Fruit fly (Drosophila melanogaster) whole organism, embryonic: Measurements from ENCODE around the gene CG34338.

Experiments
- Atf-2 ChIP-seq: fragments of 200-800 bp; sonication (Bioruptor generic); optimal IDR thresholded peaks from 2 replicates; lab custom pipeline; 2016; ENCODE audit warnings: missing biosample characterization, missing genetic modification characterization
- Awh ChIP-seq: fragments of 200-800 bp; sonication (Bioruptor generic); IDR thresholded peaks from 2 replicates; pipeline ENCODE4, ENCODE4 v1.3.6; 2022; ENCODE audit warnings: missing biosample characterization, missing genetic modification characterization
- CG11085 ChIP-seq: fragments of 200-800 bp; sonication (Bioruptor generic); IDR thresholded peaks from 2 replicates; pipeline ENCODE4 v1.3.6; 2022; ENCODE audit warnings: missing biosample characterization, missing genetic modification characterization
- CG11093 ChIP-seq: fragments of 200-800 bp; sonication (Bioruptor generic); IDR thresholded peaks from 3 replicates; pipeline ENCODE4 v1.3.6; 2022; ENCODE audit warnings: missing biosample characterization, missing genetic modification characterization
- CG12744 ChIP-seq: fragments of 200-800 bp; sonication (Bioruptor generic); optimal IDR thresholded peaks from 2 replicates; lab custom pipeline; 2016; ENCODE audit warnings: missing biosample characterization, missing genetic modification characterization
- CG15514 ChIP-seq: fragments of 200-800 bp; sonication (Bioruptor generic); optimal IDR thresholded peaks from 3 replicates; lab custom pipeline; 2017; ENCODE audit warnings: missing biosample characterization, missing genetic modification characterization, mild to moderate bottlenecking, moderate library complexity, missing genetic modification reagents
- CG2199 ChIP-seq: fragments of 200-800 bp; sonication (Bioruptor generic); IDR thresholded peaks from 3 replicates; pipeline ENCODE4 v1.3.6; 2022; ENCODE audit warnings: missing biosample characterization, missing genetic modification characterization
- CG30403 ChIP-seq: fragments of 200-800 bp; sonication (Bioruptor generic); optimal IDR thresholded peaks from 3 replicates; lab custom pipeline; 2016; ENCODE audit warnings: missing biosample characterization, missing genetic modification characterization
- CG30431 ChIP-seq: fragments of 200-800 bp; sonication (Bioruptor generic); optimal IDR thresholded peaks from 2 replicates; lab custom pipeline; 2017; ENCODE audit warnings: missing biosample characterization, missing genetic modification characterization
- CG33213 ChIP-seq: fragments of 200-800 bp; sonication (Bioruptor generic); optimal IDR thresholded peaks from 3 replicates; lab custom pipeline; 2016; ENCODE audit warnings: missing biosample characterization, missing genetic modification characterization
- CG34376 ChIP-seq: fragments of 200-800 bp; sonication (Bioruptor generic); optimal IDR thresholded peaks from 2 replicates; lab custom pipeline; 2018; ENCODE audit warnings: missing biosample characterization, mild to moderate bottlenecking, missing genetic modification characterization
- CG4360 ChIP-seq: fragments of 200-800 bp; sonication (Bioruptor generic); IDR thresholded peaks from 2 replicates; pipeline ENCODE4 v1.3.6; 2022; ENCODE audit warnings: missing biosample characterization, missing genetic modification characterization
- CG4617 ChIP-seq: fragments of 200-800 bp; sonication (Bioruptor generic); optimal IDR thresholded peaks from 3 replicates; lab custom pipeline; 2016; ENCODE audit warnings: missing biosample characterization, missing genetic modification characterization, borderline replicate concordance
- CG7928 ChIP-seq: fragments of 200-800 bp; sonication (Bioruptor generic); optimal IDR thresholded peaks from 2 replicates; lab custom pipeline; 2017; ENCODE audit warnings: missing biosample characterization, mild to moderate bottlenecking, missing genetic modification characterization
- CTCF ChIP-seq: fragments of 200-800 bp; sonication (Bioruptor generic); optimal IDR thresholded peaks from 2 replicates; lab custom pipeline; 2017; ENCODE audit warnings: missing biosample characterization, mild to moderate bottlenecking, missing genetic modification characterization, moderate library complexity
- CkIIα-i1 ChIP-seq: fragments of 200-800 bp; sonication (Bioruptor generic); IDR thresholded peaks from 2 replicates; pipeline ENCODE4 v1.3.6; 2022; ENCODE audit warnings: missing biosample characterization, missing genetic modification characterization
- Dfd ChIP-seq, 2 experiments: fragments of >200 bp; optimal IDR thresholded peaks; 2 replicates each; lab custom pipeline; 2017; ENCODE audit warnings: missing biosample characterization in 2 of 2, missing genetic modification characterization in 2 of 2
- Dip2 ChIP-seq: fragments of 200-800 bp; sonication (Bioruptor generic); IDR thresholded peaks from 2 replicates; pipeline ENCODE4 v1.3.6; 2022; ENCODE audit warnings: missing biosample characterization, missing genetic modification characterization
- Doc2 ChIP-seq: fragments of 200-800 bp; sonication (Bioruptor generic); IDR thresholded peaks from 2 replicates; pipeline ENCODE4 v1.3.6; 2022; ENCODE audit warnings: missing biosample characterization, missing genetic modification characterization
- Hand ChIP-seq: fragments of 200-800 bp; sonication (Bioruptor generic); optimal IDR thresholded peaks from 2 replicates; lab custom pipeline; 2017; ENCODE audit warnings: mild to moderate bottlenecking, missing biosample characterization, missing genetic modification reagents, missing genetic modification characterization
- Hr39 ChIP-seq: fragments of >200 bp; optimal IDR thresholded peaks from 2 replicates; lab custom pipeline; 2017
- Jarid2 ChIP-seq: fragments of 200-800 bp; sonication (Bioruptor generic); optimal IDR thresholded peaks from 3 replicates; lab custom pipeline; 2017; ENCODE audit warnings: mild to moderate bottlenecking, missing biosample characterization, missing genetic modification reagents, missing genetic modification characterization
- MESR4 ChIP-seq: fragments of 200-800 bp; sonication (Bioruptor generic); optimal IDR thresholded peaks from 2 replicates; lab custom pipeline; 2018; ENCODE audit warnings: missing biosample characterization, mild to moderate bottlenecking, missing genetic modification characterization, moderate library complexity
- Opbp ChIP-seq: fragments of 200-800 bp; sonication (Bioruptor generic); IDR thresholded peaks from 3 replicates; pipeline ENCODE4 v1.3.6; 2022; ENCODE audit warnings: missing biosample characterization, missing genetic modification characterization; ENCODE audit not compliant: partially characterized antibody
- Rfx ChIP-seq: fragments of 200-800 bp; sonication (Bioruptor generic); IDR thresholded peaks from 2 replicates; pipeline ENCODE4 v1.3.6; 2022; ENCODE audit warnings: missing biosample characterization, missing genetic modification characterization
- Sox102F ChIP-seq: fragments of 200-800 bp; sonication (Bioruptor generic); optimal IDR thresholded peaks from 2 replicates; lab custom pipeline; 2018; ENCODE audit warnings: missing biosample characterization, mild to moderate bottlenecking, missing genetic modification characterization, moderate library complexity
- al ChIP-seq: fragments of 200-800 bp; sonication (Bioruptor generic); IDR thresholded peaks from 2 replicates; pipeline ENCODE4 v1.3.6; 2022; ENCODE audit warnings: missing biosample characterization, missing genetic modification characterization
- amos ChIP-seq: fragments of 200-800 bp; sonication (Bioruptor generic); IDR thresholded peaks from 2 replicates; pipeline ENCODE4 v1.3.6; 2022; ENCODE audit warnings: missing biosample characterization, missing genetic modification characterization; ENCODE audit not compliant: partially characterized antibody
- emc ChIP-seq: fragments of 200-800 bp; sonication (Bioruptor generic); optimal IDR thresholded peaks from 2 replicates; lab custom pipeline; 2016; ENCODE audit warnings: missing biosample characterization, missing genetic modification characterization
- ind ChIP-seq: fragments of 200-800 bp; sonication (Bioruptor generic); optimal IDR thresholded peaks from 3 replicates; lab custom pipeline; 2016; ENCODE audit warnings: missing biosample characterization, missing genetic modification characterization
- maf-S ChIP-seq: fragments of 200-800 bp; sonication (Bioruptor generic); optimal IDR thresholded peaks from 2 replicates; lab custom pipeline; 2016; ENCODE audit warnings: missing biosample characterization, missing genetic modification characterization
- nerfin-1 ChIP-seq: fragments of 200-800 bp; sonication (Bioruptor generic); optimal IDR thresholded peaks from 3 replicates; lab custom pipeline; 2019; ENCODE audit warnings: missing biosample characterization, mild to moderate bottlenecking, missing genetic modification characterization, moderate library complexity
- row ChIP-seq: fragments of 200-800 bp; sonication (Bioruptor generic); IDR thresholded peaks from 3 replicates; pipeline ENCODE4 v1.3.6; 2022; ENCODE audit warnings: missing biosample characterization, missing genetic modification characterization
- zf30C ChIP-seq: fragments of 200-800 bp; sonication (Bioruptor generic); optimal IDR thresholded peaks from 3 replicates; lab custom pipeline; 2018; ENCODE audit warnings: missing biosample characterization, mild to moderate bottlenecking, missing genetic modification characterization

CG34338 gene

DNA sequence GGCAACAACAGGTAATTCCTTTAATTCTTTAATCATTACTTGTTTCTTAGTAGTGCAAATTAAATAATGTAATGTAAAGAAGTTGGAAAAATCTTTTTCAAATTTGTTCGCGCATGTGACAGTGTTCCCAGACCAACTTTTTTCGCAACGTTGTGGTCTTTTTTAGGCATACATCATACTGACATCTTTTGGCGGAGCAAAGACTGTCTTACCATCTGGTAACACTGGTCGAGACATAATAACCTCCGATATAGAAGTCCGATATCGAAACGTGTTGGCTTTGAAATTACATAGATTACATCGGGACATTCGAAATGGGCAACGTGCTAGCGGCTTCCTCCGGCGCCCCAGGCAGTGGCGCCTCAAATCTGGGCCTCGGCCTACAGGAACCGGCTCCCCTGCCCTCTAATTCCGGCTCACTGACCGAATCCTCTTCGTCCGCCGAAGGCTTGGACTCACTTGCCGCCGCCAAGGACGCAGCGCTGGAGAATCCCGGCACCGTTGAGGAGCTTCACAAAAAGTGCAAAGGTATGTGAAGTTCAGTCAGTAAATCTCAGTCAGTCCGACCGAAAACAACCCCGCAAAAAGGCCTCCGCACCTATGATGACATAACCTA is 31.3 kb upstream of the CG34338 start (continued):
- TF ChIP-seq nerfin-1, result peak; percentile 17
- TF ChIP-seq Atf-2 (GFP tag; lab: Kevin White, UChicago), result no peak
- peak; percentile 71 for TF ChIP-seq MESR4 (GFP tag; lab: Kevin White, UChicago)
- TF ChIP-seq, all 482 proteins: peak for 62

DNA sequence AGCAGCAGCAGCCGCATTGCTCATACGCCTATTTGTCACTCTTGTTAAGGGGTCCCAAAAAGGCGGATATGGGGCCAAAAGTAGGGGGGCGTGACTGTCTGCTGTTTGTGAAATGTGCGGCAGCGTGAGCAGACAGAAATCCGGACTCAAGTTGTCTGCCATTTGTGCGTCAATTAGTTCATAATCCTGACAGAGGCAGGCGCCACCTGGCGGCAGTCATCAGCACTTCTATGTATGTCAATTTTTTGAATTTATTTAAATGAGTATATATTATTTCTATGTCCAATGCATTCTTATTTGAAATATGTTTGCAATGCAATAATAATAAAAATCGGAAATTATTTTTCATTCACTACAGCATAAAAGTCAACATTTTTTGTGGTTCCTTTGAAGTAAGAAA is 24.5 kb upstream of the CG34338 start:
- TF ChIP-seq CG34376 (GFP tag; lab: Kevin White, UChicago) (no peak), CTCF (GFP tag; lab: Kevin White, UChicago) (peak; percentile 66)

DNA sequence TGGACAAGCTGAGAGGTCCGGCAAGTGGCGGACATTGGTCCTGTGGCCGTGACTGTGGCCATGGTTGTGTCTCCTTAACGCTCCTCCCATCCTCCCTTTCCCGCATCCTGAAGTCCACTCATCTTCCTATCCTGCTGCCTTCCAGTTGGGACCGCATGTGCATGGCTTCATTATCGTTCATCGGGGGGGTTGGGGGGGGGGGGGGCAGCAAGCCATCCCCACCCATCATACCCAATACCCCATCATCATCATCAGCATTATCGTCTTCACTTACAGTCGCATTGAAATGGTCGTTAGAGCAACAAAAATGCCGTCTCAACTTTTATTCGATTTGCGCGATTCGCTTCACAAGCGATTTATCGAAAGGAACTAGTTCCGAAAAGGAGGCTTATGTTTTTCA is 22.2 kb upstream of the CG34338 start:
- TF ChIP-seq CG7928 (GFP tag; lab: Kevin White, UChicago), result no peak
- TF ChIP-seq CG15514, result peak; percentile 74
- 0 out of 3 replicates have a peak, but pooled peaks have one; percentile 1 for TF ChIP-seq row (GFP tag; lab: Robert Waterston, UW)
- no peak for TF ChIP-seq Doc2 (GFP tag; lab: Robert Waterston, UW)
- TF ChIP-seq Awh, result no peak
- no peak for TF ChIP-seq Dfd (GFP tag; optimal IDR thresholded peaks at IDR 0.05; lab: Kevin White, UChicago)
- no peak for TF ChIP-seq Rfx
- peak; percentile 84 for TF ChIP-seq Hr39 (lab: Kevin White, UChicago)

DNA sequence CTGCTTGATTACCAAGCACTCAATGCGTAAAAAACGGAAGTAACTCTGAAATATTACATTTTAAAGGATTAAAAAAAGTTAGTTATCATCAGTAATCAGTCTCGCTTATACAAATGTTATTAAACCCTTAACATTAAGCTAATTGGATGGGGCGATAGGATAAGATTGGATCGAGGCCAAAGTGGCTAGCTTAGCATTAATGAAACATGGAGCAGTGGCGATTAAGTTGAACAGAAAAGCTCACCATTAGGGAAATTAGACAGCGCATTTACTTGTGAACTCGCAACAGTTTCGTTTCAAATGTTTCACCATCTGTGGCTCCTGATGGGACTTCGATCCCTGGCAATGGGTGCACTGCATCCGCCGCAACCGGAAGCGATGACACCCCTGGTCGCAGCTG is 3.9 kb upstream of the CG34338 start, which contains the start of gene Ir7a:
TSS of gene Ir7a (plus strand) at position 301 of the 400 bp plus-strand sequence.
- TF ChIP-seq emc (GFP tag; lab: Kevin White, UChicago), result no peak
- no peak for TF ChIP-seq Opbp (GFP tag; lab: Robert Waterston, UW)
- no peak for TF ChIP-seq CG12744
- TF ChIP-seq Hand (GFP tag; lab: Kevin White, UChicago), result no peak
- no peak for TF ChIP-seq al (GFP tag; lab: Robert Waterston, UW)
- TF ChIP-seq Jarid2 (GFP tag; lab: Kevin White, UChicago), result no peak
- no peak for TF ChIP-seq ind (GFP tag; lab: Kevin White, UChicago)
- no peak for TF ChIP-seq CG33213 (GFP tag; lab: Kevin White, UChicago)
- no peak for TF ChIP-seq CG30431 (GFP tag; lab: Kevin White, UChicago)
- no peak for TF ChIP-seq Sox102F (GFP tag; lab: Kevin White, UChicago)
- no peak for TF ChIP-seq CkIIα-i1 (GFP tag; lab: Robert Waterston, UW)

DNA sequence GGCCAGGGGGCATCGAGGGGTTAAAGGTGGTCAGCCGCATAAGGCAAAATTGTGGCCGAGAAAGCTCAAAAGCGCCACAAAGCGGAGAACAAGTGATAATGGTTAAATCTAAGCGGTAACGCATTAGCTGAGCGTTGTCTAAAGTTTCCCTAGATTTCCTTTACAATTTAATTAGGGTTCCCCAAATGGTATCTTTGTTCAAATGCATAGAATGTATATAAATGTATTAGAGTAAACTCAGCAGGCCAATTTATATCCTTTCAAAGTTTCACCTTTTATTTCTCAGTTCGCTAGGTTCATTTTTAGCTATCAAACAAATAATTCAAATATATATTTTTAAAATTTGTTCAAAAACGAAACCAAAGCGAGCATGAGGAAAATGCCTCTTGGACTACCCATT is 9.4 kb downstream of the CG34338 start, which contains the start of gene CG32718:
TSS of gene CG32718 (plus strand) at position 301 of the 400 bp plus-strand sequence.
- TF ChIP-seq CG30403 (GFP tag; lab: Kevin White, UChicago) (no peak), Dip2 (no peak), amos (no peak), maf-S (GFP tag; lab: Kevin White, UChicago) (no peak), CG4360 (GFP tag; lab: Robert Waterston, UW) (no peak), CG11085 (GFP tag; lab: Robert Waterston, UW) (no peak), zf30C (GFP tag; lab: Kevin White, UChicago) (no peak), CG2199 (GFP tag; lab: Robert Waterston, UW) (no peak), Hr39 (lab: Kevin White, UChicago) (no peak), CG11093 (GFP tag; lab: Robert Waterston, UW) (no peak), CG4617 (no peak)
